Fruit fly (Drosophila melanogaster): ENCODE data around the gene CG7768.

- TF ChIP-seq CG10147 (GFP tag; optimal IDR thresholded peaks at IDR 0.05) (no peak), cwo (GFP tag; optimal IDR thresholded peaks at IDR 0.05) (no peak), Fer1 (GFP tag; optimal IDR thresholded peaks at IDR 0.05) (no peak), CG4424 (GFP tag; optimal IDR thresholded peaks at IDR 0.05) (no peak), CG1233 (GFP tag; optimal IDR thresholded peaks at IDR 0.05) (no peak), az2 (GFP tag; optimal IDR thresholded peaks at IDR 0.05) (no peak), dati (GFP tag; IDR thresholded peaks at IDR 0.05) (no peak), CG12659 (GFP tag; optimal IDR thresholded peaks at IDR 0.05) (no peak), Gug (GFP tag; IDR thresholded peaks at IDR 0.05) (no peak)
These were observed 5.6 kb upstream of the CG7768 start for dm6 chr3L:14212300-14212893.

All from whole organism, embryonic.